Worm (Caenorhabditis elegans) whole organism, young adult: ENCODE results near the gene ifta-2.

Experiments used
- B0019.2 ChIP-seq: fragments of 200-800 bp; sonication (Bioruptor generic); conservative IDR thresholded peaks from 2 replicates; pipeline ENCODE4 v1.3.6; 2022; ENCODE audit warnings: missing genetic modification reagents, missing genetic modification characterization, missing compliant biosample characterization
- B0261.1 ChIP-seq: sonication (generic microtip); optimal IDR thresholded peaks from 2 replicates; lab custom pipeline; 2016; ENCODE audit warnings: mild to moderate bottlenecking, missing genetic modification characterization, moderate library complexity, missing compliant biosample characterization
- C06A6.2 ChIP-seq: fragments of 200-800 bp; sonication (Bioruptor generic); conservative IDR thresholded peaks from 2 replicates; pipeline ENCODE4 v1.3.6; 2022; ENCODE audit warnings: missing genetic modification characterization, missing compliant biosample characterization
- C17E4.6 ChIP-seq: fragments of 200-800 bp; sonication (Bioruptor generic); IDR thresholded peaks from 2 replicates; pipeline ENCODE4 v1.3.6; 2022; ENCODE audit warnings: missing genetic modification reagents, missing genetic modification characterization, missing compliant biosample characterization
- F10E7.11 ChIP-seq: sonication (generic microtip); optimal IDR thresholded peaks from 2 replicates; lab custom pipeline; 2017; ENCODE audit warnings: mild to moderate bottlenecking, missing genetic modification characterization, moderate library complexity, missing compliant biosample characterization
- F22D6.2 ChIP-seq: sonication (generic microtip); optimal IDR thresholded peaks from 2 replicates; lab custom pipeline; 2016; ENCODE audit warnings: mild to moderate bottlenecking, missing genetic modification characterization, missing compliant biosample characterization
- F23B12.7 ChIP-seq: sonication (generic microtip); optimal IDR thresholded peaks from 2 replicates; lab custom pipeline; 2017; ENCODE audit warnings: missing genetic modification characterization, mild to moderate bottlenecking, missing compliant biosample characterization, antibody characterized with exemption, moderate library complexity; ENCODE audit not compliant: insufficient read depth
- F37B4.10 ChIP-seq: fragments of 200-800 bp; sonication (Bioruptor generic); IDR thresholded peaks from 2 replicates; pipeline ENCODE4 v1.3.6; 2022; ENCODE audit warnings: missing genetic modification characterization, missing compliant biosample characterization
- F55B11.4 ChIP-seq: sonication (generic microtip); optimal IDR thresholded peaks from 2 replicates; lab custom pipeline; 2016; ENCODE audit warnings: missing compliant biosample characterization, missing genetic modification characterization, borderline replicate concordance; ENCODE audit not compliant: insufficient read depth
- K12H6.12 ChIP-seq: fragments of 200-800 bp; sonication (Bioruptor generic); optimal IDR thresholded peaks from 2 replicates; lab custom pipeline; 2018; ENCODE audit warnings: mild to moderate bottlenecking, missing genetic modification characterization, missing compliant biosample characterization
- Y67H2A.10 ChIP-seq: fragments of 200-800 bp; sonication (Bioruptor generic); conservative IDR thresholded peaks from 2 replicates; pipeline ENCODE4 v1.3.6; 2022; ENCODE audit warnings: missing genetic modification reagents, missing genetic modification characterization, missing compliant biosample characterization
- ZK185.1 ChIP-seq: sonication (generic microtip); optimal IDR thresholded peaks from 2 replicates; lab custom pipeline; 2016; ENCODE audit warnings: mild to moderate bottlenecking, missing genetic modification characterization, missing compliant biosample characterization; ENCODE audit not compliant: poor library complexity, severe bottlenecking
- aptf-3 ChIP-seq: fragments of 200-800 bp; sonication (Bioruptor generic); IDR thresholded peaks from 2 replicates; pipeline ENCODE4 v1.3.6; 2022; ENCODE audit warnings: missing genetic modification characterization, missing compliant biosample characterization
- atf-7 ChIP-seq: sonication (generic microtip); optimal IDR thresholded peaks from 2 replicates; lab custom pipeline; 2017; ENCODE audit warnings: mild to moderate bottlenecking, missing genetic modification characterization, missing compliant biosample characterization
- athp-1 ChIP-seq: sonication (generic microtip); optimal IDR thresholded peaks from 2 replicates; lab custom pipeline; 2017; ENCODE audit warnings: mild to moderate bottlenecking, missing genetic modification characterization, missing compliant biosample characterization
- attf-3 ChIP-seq: fragments of 200-800 bp; sonication (Bioruptor generic); conservative IDR thresholded peaks from 2 replicates; pipeline ENCODE4 v1.3.6; 2022; ENCODE audit warnings: missing genetic modification reagents, missing genetic modification characterization, missing compliant biosample characterization
- attf-6 ChIP-seq: fragments of 200-800 bp; sonication (Bioruptor generic); IDR thresholded peaks from 2 replicates; pipeline ENCODE4 v1.3.6; 2022; ENCODE audit warnings: missing genetic modification reagents, missing genetic modification characterization, missing compliant biosample characterization
- bed-1 ChIP-seq: fragments of 200-800 bp; sonication (Bioruptor generic); IDR thresholded peaks from 2 replicates; pipeline ENCODE4 v1.3.6; 2022; ENCODE audit warnings: missing genetic modification reagents, missing genetic modification characterization, missing compliant biosample characterization
- ceh-40 ChIP-seq: fragments of 200-800 bp; sonication (Bioruptor generic); IDR thresholded peaks from 2 replicates; pipeline ENCODE4 v1.3.6; 2022; ENCODE audit warnings: missing genetic modification characterization, missing compliant biosample characterization
- dpff-1 ChIP-seq: sonication (generic microtip); optimal IDR thresholded peaks from 2 replicates; lab custom pipeline; 2017; ENCODE audit warnings: mild to moderate bottlenecking, missing genetic modification characterization, missing compliant biosample characterization
- efl-1 ChIP-seq: fragments of 150-350 bp; optimal IDR thresholded peaks from 2 replicates; lab custom pipeline; 2014; ENCODE audit warnings: missing biosample characterization, missing genetic modification reagents, missing genetic modification characterization
- egl-18 ChIP-seq: fragments of 200-800 bp; sonication (Bioruptor generic); IDR thresholded peaks from 2 replicates; pipeline ENCODE4 v1.3.6; 2022; ENCODE audit warnings: missing genetic modification reagents, missing genetic modification characterization, missing compliant biosample characterization
- egrh-3 ChIP-seq: fragments of 200-800 bp; sonication (Bioruptor generic); IDR thresholded peaks from 2 replicates; pipeline ENCODE4 v1.3.6; 2022; ENCODE audit warnings: missing genetic modification reagents, missing genetic modification characterization, missing compliant biosample characterization
- ets-4 ChIP-seq: fragments of 200-800 bp; sonication (Bioruptor generic); optimal IDR thresholded peaks from 2 replicates; lab custom pipeline; 2018; ENCODE audit warnings: mild to moderate bottlenecking, missing genetic modification characterization, missing compliant biosample characterization
- hmg-20 ChIP-seq: fragments of 200-800 bp; sonication (Bioruptor generic); IDR thresholded peaks from 2 replicates; pipeline ENCODE4 v1.3.6; 2022; ENCODE audit warnings: missing genetic modification reagents, missing genetic modification characterization, missing compliant biosample characterization
- hsf-1 ChIP-seq: fragments of 200-800 bp; sonication (Bioruptor generic); IDR thresholded peaks from 2 replicates; pipeline ENCODE4 v1.3.6; 2022; ENCODE audit warnings: missing genetic modification reagents, missing genetic modification characterization, missing compliant biosample characterization
- let-607 ChIP-seq, 2 experiments: fragments of 200-800 bp in 1 of 2; sonication (Bioruptor generic) in 1 of 2; sonication (generic microtip) in 1 of 2; optimal IDR thresholded peaks; 2 replicates each; lab custom pipeline; 2016 to 2018; ENCODE audit warnings: mild to moderate bottlenecking in 2 of 2, missing compliant biosample characterization in 2 of 2, missing genetic modification characterization in 2 of 2, moderate library complexity in 2 of 2, missing genotype in 1 of 2
- lin-26 ChIP-seq: fragments of 200-800 bp; sonication (Bioruptor generic); IDR thresholded peaks from 2 replicates; pipeline ENCODE4 v1.3.6; 2022; ENCODE audit warnings: missing genetic modification reagents, missing genetic modification characterization, missing compliant biosample characterization
- lin-40 ChIP-seq: sonication (generic microtip); optimal IDR thresholded peaks from 2 replicates; lab custom pipeline; 2016; ENCODE audit warnings: missing genetic modification characterization, mild to moderate bottlenecking, missing compliant biosample characterization, missing genotype, missing genetic modification reagents
- lsl-1 ChIP-seq: fragments of 200-800 bp; sonication (Bioruptor generic); optimal IDR thresholded peaks from 2 replicates; lab custom pipeline; 2018; ENCODE audit warnings: mild to moderate bottlenecking, missing genetic modification characterization, moderate library complexity, missing compliant biosample characterization
- madf-8 ChIP-seq: fragments of 200-800 bp; sonication (Bioruptor generic); conservative IDR thresholded peaks from 2 replicates; pipeline ENCODE4 v1.3.6; 2022; ENCODE audit warnings: missing genetic modification reagents, missing genetic modification characterization, missing compliant biosample characterization
- mcd-1 ChIP-seq: fragments of 200-800 bp; sonication (Bioruptor generic); IDR thresholded peaks from 2 replicates; pipeline ENCODE4 v1.3.6; 2022; ENCODE audit warnings: missing genetic modification reagents, missing genetic modification characterization, missing compliant biosample characterization
- mel-28 ChIP-seq: sonication (generic microtip); optimal IDR thresholded peaks from 2 replicates; lab custom pipeline; 2016; ENCODE audit warnings: borderline replicate concordance, mild to moderate bottlenecking, missing genetic modification characterization, missing compliant biosample characterization
- mxl-1 ChIP-seq: sonication (generic microtip); optimal IDR thresholded peaks from 2 replicates; lab custom pipeline; 2016; ENCODE audit warnings: missing genetic modification characterization, missing compliant biosample characterization
- nfya-2 ChIP-seq: fragments of 200-800 bp; sonication (Bioruptor generic); IDR thresholded peaks from 2 replicates; pipeline ENCODE4 v1.3.6; 2022; ENCODE audit warnings: missing genetic modification reagents, missing genetic modification characterization, missing compliant biosample characterization
- nfyb-1 ChIP-seq: fragments of 200-800 bp; sonication (Bioruptor generic); IDR thresholded peaks from 2 replicates; pipeline ENCODE4 v1.3.6; 2022; ENCODE audit warnings: missing genetic modification reagents, missing genetic modification characterization, missing compliant biosample characterization
- nhr-120 ChIP-seq: fragments of 200-800 bp; sonication (Bioruptor generic); IDR thresholded peaks from 2 replicates; pipeline ENCODE4 v1.3.6; 2022; ENCODE audit warnings: missing genetic modification characterization, missing compliant biosample characterization
- pha-4 ChIP-seq: fragments of 150-350 bp; sonication (generic microtip); optimal IDR thresholded peaks from 2 replicates; lab custom pipeline; 2014; ENCODE audit warnings: missing biosample characterization, missing genetic modification reagents, missing genetic modification characterization
- repo-1 ChIP-seq: sonication (generic microtip); optimal IDR thresholded peaks from 2 replicates; lab custom pipeline; 2017; ENCODE audit warnings: mild to moderate bottlenecking, missing genetic modification characterization, missing compliant biosample characterization
- sea-2 ChIP-seq: fragments of 200-800 bp; sonication (Bioruptor generic); IDR thresholded peaks from 2 replicates; pipeline ENCODE4 v1.3.6; 2022; ENCODE audit warnings: missing genetic modification characterization, missing compliant biosample characterization
- somi-1 ChIP-seq: fragments of 200-800 bp; sonication (Bioruptor generic); optimal IDR thresholded peaks from 2 replicates; lab custom pipeline; 2018; ENCODE audit warnings: mild to moderate bottlenecking, missing genetic modification characterization, missing compliant biosample characterization
- tbp1 ChIP-seq: fragments of 200-800 bp; sonication (Bioruptor generic); optimal IDR thresholded peaks from 2 replicates; lab custom pipeline; 2018; ENCODE audit warnings: mild to moderate bottlenecking, missing genetic modification characterization, missing compliant biosample characterization
- tbx-9 ChIP-seq: sonication (generic microtip); optimal IDR thresholded peaks from 2 replicates; lab custom pipeline; 2016; ENCODE audit warnings: borderline replicate concordance, missing genetic modification characterization, inconsistent platforms, missing compliant biosample characterization
- unc-130 ChIP-seq: sonication (generic microtip); optimal IDR thresholded peaks from 2 replicates; lab custom pipeline; 2016; ENCODE audit warnings: missing genetic modification reagents, missing genetic modification characterization, missing compliant biosample characterization
- unc-62 ChIP-seq: fragments of 150-350 bp; optimal IDR thresholded peaks from 2 replicates; lab custom pipeline; 2014; ENCODE audit warnings: missing biosample characterization, missing genetic modification reagents, missing genetic modification characterization
- xnd-1 ChIP-seq: sonication (generic microtip); optimal IDR thresholded peaks from 2 replicates; lab custom pipeline; 2016; ENCODE audit warnings: missing genotype, missing genetic modification reagents, missing genetic modification characterization, missing compliant biosample characterization
- zfh-2 ChIP-seq: fragments of 200-800 bp; sonication (Bioruptor generic); conservative IDR thresholded peaks from 2 replicates; pipeline ENCODE4 v1.3.6; 2022; ENCODE audit warnings: missing genetic modification reagents, missing genetic modification characterization, missing compliant biosample characterization
- zim-3 ChIP-seq: sonication (generic microtip); optimal IDR thresholded peaks from 2 replicates; lab custom pipeline; 2017; ENCODE audit warnings: mild to moderate bottlenecking, missing genetic modification characterization, moderate library complexity, missing compliant biosample characterization
- ztf-28 ChIP-seq: fragments of 200-800 bp; sonication (Bioruptor generic); IDR thresholded peaks from 2 replicates; pipeline ENCODE4 v1.3.6; 2022; ENCODE audit warnings: missing genetic modification reagents, missing genetic modification characterization, missing compliant biosample characterization

The ifta-2 gene

ce11 chrIV:17278363-17278762, 23.5 kb downstream of the ifta-2 start (continued):
- TF ChIP-seq sea-2 (GFP tag; lab: Robert Waterston, UW) (peak; percentile 73; the same call in 1 of the 2 replicates), zfh-2 (0 out of 2 replicates have a peak, but pooled peaks have one; percentile 31), hmg-20 (peak; percentile 23; the same call in 1 of the 2 replicates), atf-7 (tag; lab: Kevin White, UChicago) (peak; percentile 96), mcd-1 (GFP tag; lab: Robert Waterston, UW) (peak; percentile 92), egl-18 (peak; percentile 88), ztf-28 (GFP tag; lab: Robert Waterston, UW) (peak; percentile 92), K12H6.12 (tag; lab: Kevin White, UChicago) (peak; percentile 99), nhr-120 (GFP tag; lab: Robert Waterston, UW) (no peak), hsf-1 (peak; percentile 100), pha-4 (peak; percentile 97), zim-3 (peak; percentile 95), B0261.1 (tag; lab: Kevin White, UChicago) (peak; percentile 42), tbp1 (GFP tag; lab: Kevin White, UChicago) (peak; percentile 80), ceh-40 (peak; percentile 71; the same call in 1 of the 2 replicates), attf-3 (GFP tag; lab: Robert Waterston, UW) (peak; percentile 74), unc-62 (no peak), mxl-1 (tag; lab: Kevin White, UChicago) (no peak), let-607 (tag; optimal IDR thresholded peaks at IDR 0.05; lab: Kevin White, UChicago) (peak; percentile 82 to 91), xnd-1 (tag; lab: Kevin White, UChicago) (peak; percentile 57), efl-1 (GFP tag; lab: Kevin White, UChicago) (peak; percentile 65), C06A6.2 (peak; percentile 91), tbx-9 (tag; lab: Kevin White, UChicago) (peak; percentile 35), repo-1 (tag; lab: Kevin White, UChicago) (peak; percentile 97), ZK185.1 (tag; lab: Kevin White, UChicago) (peak; percentile 79), nfyb-1 (GFP tag; lab: Robert Waterston, UW) (peak; percentile 95), somi-1 (GFP tag; lab: Kevin White, UChicago) (peak; percentile 98), attf-6 (GFP tag; lab: Robert Waterston, UW) (peak; percentile 90), F10E7.11 (tag; lab: Kevin White, UChicago) (peak; percentile 81), F55B11.4 (tag; lab: Kevin White, UChicago) (no peak), ets-4 (GFP tag; lab: Kevin White, UChicago) (no peak), mel-28 (peak; percentile 82), lin-26 (peak; percentile 68), F22D6.2 (tag; lab: Kevin White, UChicago) (peak; percentile 85), egrh-3 (peak; percentile 88), lsl-1 (GFP tag; lab: Kevin White, UChicago) (peak; percentile 64), Y67H2A.10 (GFP tag; lab: Robert Waterston, UW) (peak; percentile 97), athp-1 (tag; lab: Kevin White, UChicago) (peak; percentile 96), nfya-2 (GFP tag; lab: Robert Waterston, UW) (no peak), unc-130 (GFP tag; lab: Kevin White, UChicago) (peak; percentile 83), madf-8 (GFP tag; lab: Robert Waterston, UW) (peak; percentile 61), F23B12.7 (tag; lab: Kevin White, UChicago) (no peak), bed-1 (GFP tag; lab: Robert Waterston, UW) (no peak), C17E4.6 (GFP tag; lab: Robert Waterston, UW) (peak; percentile 93), aptf-3 (GFP tag; lab: Robert Waterston, UW) (peak; percentile 24; the same call in 1 of the 2 replicates), B0019.2 (peak; percentile 80), dpff-1 (tag; lab: Kevin White, UChicago) (peak; percentile 91), lin-40 (peak; percentile 99), F37B4.10 (GFP tag; lab: Robert Waterston, UW) (no peak)
